Fruit fly (Drosophila melanogaster): ENCODE measurements around the gene HemK2.

Gene HemK2

dm6 chr2L:2749144-2749766 lies 10.2 kb downstream of the HemK2 start (continued):
- TF ChIP-seq vri (GFP tag; optimal IDR thresholded peaks at IDR 0.05): no peak
- no peak for TF ChIP-seq spab (GFP tag; optimal IDR thresholded peaks at IDR 0.05)
- TF ChIP-seq Ets96B (tag; optimal IDR thresholded peaks at IDR 0.05): no peak
- TF ChIP-seq CG7368 (GFP tag; optimal IDR thresholded peaks at IDR 0.05): peak; percentile 52
- peak; percentile 31 for TF ChIP-seq CG3919 (GFP tag; optimal IDR thresholded peaks at IDR 0.05)
- TF ChIP-seq Hr38 (GFP tag; optimal IDR thresholded peaks at IDR 0.05): no peak
- no peak for TF ChIP-seq Eip93F (GFP tag; optimal IDR thresholded peaks at IDR 0.05)
- TF ChIP-seq fd85E (GFP tag; optimal IDR thresholded peaks at IDR 0.05): no peak
- TF ChIP-seq dac (GFP tag; optimal IDR thresholded peaks at IDR 0.05): no peak
- TF ChIP-seq salr (GFP tag; optimal IDR thresholded peaks at IDR 0.05): no peak
- TF ChIP-seq cyc (GFP tag; optimal IDR thresholded peaks at IDR 0.05): no peak
- no peak for TF ChIP-seq CG8319 (GFP tag; optimal IDR thresholded peaks at IDR 0.05)
- peak; percentile 5 for TF ChIP-seq lz (GFP tag; optimal IDR thresholded peaks at IDR 0.05)
- TF ChIP-seq CG8632 (GFP tag; optimal IDR thresholded peaks at IDR 0.05): no peak
- no peak for TF ChIP-seq Smox (GFP tag; optimal IDR thresholded peaks at IDR 0.05)
- no peak for TF ChIP-seq CG31627 (GFP tag; optimal IDR thresholded peaks at IDR 0.05)

dm6 chr2L:2748480-2749143 lies 10.9 kb downstream of the HemK2 start:
- TF ChIP-seq Sox102F (GFP tag; optimal IDR thresholded peaks at IDR 0.05): no peak
- TF ChIP-seq Ets96B (tag; optimal IDR thresholded peaks at IDR 0.05): peak; percentile 79
- peak; percentile 77 for TF ChIP-seq CG10669 (GFP tag; optimal IDR thresholded peaks at IDR 0.05)
- TF ChIP-seq Eip75B (GFP tag; optimal IDR thresholded peaks at IDR 0.05): no peak
- TF ChIP-seq CG8319 (GFP tag; optimal IDR thresholded peaks at IDR 0.05): peak; percentile 82
- peak; percentile 76 for TF ChIP-seq CG1621 (tag; optimal IDR thresholded peaks at IDR 0.05)
- no peak for TF ChIP-seq Eip93F (GFP tag; optimal IDR thresholded peaks at IDR 0.05)
- TF ChIP-seq Sox14 (GFP tag; optimal IDR thresholded peaks at IDR 0.05): peak; percentile 88
- TF ChIP-seq acj6 (GFP tag; optimal IDR thresholded peaks at IDR 0.05): peak; percentile 80
- TF ChIP-seq CG11762 (GFP tag; optimal IDR thresholded peaks at IDR 0.05; ENCODE audit: insufficient read depth): peak; percentile 77
- peak; percentile 88 for TF ChIP-seq CG8119 (GFP tag; IDR thresholded peaks at IDR 0.05)
- TF ChIP-seq topi (GFP tag; optimal IDR thresholded peaks at IDR 0.05): peak; percentile 87
- TF ChIP-seq CG9139 (GFP tag; optimal IDR thresholded peaks at IDR 0.05): no peak
- TF ChIP-seq achi (GFP tag; optimal IDR thresholded peaks at IDR 0.05): peak; percentile 86
- no peak for TF ChIP-seq fd85E (GFP tag; optimal IDR thresholded peaks at IDR 0.05)
- no peak for TF ChIP-seq Met (GFP tag; optimal IDR thresholded peaks at IDR 0.05)
- TF ChIP-seq spab (GFP tag; optimal IDR thresholded peaks at IDR 0.05): no peak
- peak; percentile 89 for TF ChIP-seq CG8632 (GFP tag; optimal IDR thresholded peaks at IDR 0.05)
- TF ChIP-seq CG10631 (GFP tag; optimal IDR thresholded peaks at IDR 0.05): peak; percentile 91
- TF ChIP-seq ss (GFP tag; optimal IDR thresholded peaks at IDR 0.05): peak in 1 of 2 experiments; percentile 87
- no peak for TF ChIP-seq pdm3 (GFP tag; optimal IDR thresholded peaks at IDR 0.05)
- TF ChIP-seq fd59A (GFP tag; optimal IDR thresholded peaks at IDR 0.05): peak; percentile 68
- TF ChIP-seq Lpt (GFP tag; optimal IDR thresholded peaks at IDR 0.05): peak; percentile 77
- peak; percentile 85 for TF ChIP-seq CG34406 (GFP tag; optimal IDR thresholded peaks at IDR 0.05)
- TF ChIP-seq CG11902 (GFP tag; optimal IDR thresholded peaks at IDR 0.05): peak; percentile 81
- peak; percentile 97 for TF ChIP-seq svp (GFP tag)
- no peak for TF ChIP-seq dac (GFP tag; optimal IDR thresholded peaks at IDR 0.05)
- peak; percentile 17 to 73 for TF ChIP-seq salr (GFP tag; optimal IDR thresholded peaks at IDR 0.05)
- TF ChIP-seq CG16779 (tag; optimal IDR thresholded peaks at IDR 0.05): no peak
- TF ChIP-seq CG11294 (GFP tag; IDR thresholded peaks at IDR 0.05): peak; percentile 70
- no peak for TF ChIP-seq Smox (GFP tag; optimal IDR thresholded peaks at IDR 0.05)
- TF ChIP-seq Ets21C (GFP tag; optimal IDR thresholded peaks at IDR 0.05): no peak
- peak; percentile 85 for TF ChIP-seq CG31627 (GFP tag; optimal IDR thresholded peaks at IDR 0.05)
- peak; percentile 82 for TF ChIP-seq Blimp-1 (GFP tag; optimal IDR thresholded peaks at IDR 0.05)
- peak; percentile 93 for TF ChIP-seq Eip78C (GFP tag)
- TF ChIP-seq CG7368 (GFP tag; optimal IDR thresholded peaks at IDR 0.05): peak; percentile 78
- peak; percentile 88; the same call in 1 of the 2 replicates for TF ChIP-seq CG15336 (GFP tag; IDR thresholded peaks at IDR 0.05)
- TF ChIP-seq CG6163 (GFP tag; IDR thresholded peaks at IDR 0.05): peak; percentile 81
- peak; percentile 85 for TF ChIP-seq eg (GFP tag; IDR thresholded peaks at IDR 0.05)
- TF ChIP-seq CG6854 (GFP tag; optimal IDR thresholded peaks at IDR 0.05): peak; percentile 72
- TF ChIP-seq lz (GFP tag; optimal IDR thresholded peaks at IDR 0.05): peak; percentile 87
- peak; percentile 85 for TF ChIP-seq cyc (GFP tag; optimal IDR thresholded peaks at IDR 0.05)
- TF ChIP-seq dsx (GFP tag; optimal IDR thresholded peaks at IDR 0.05; ENCODE audit: poor library complexity, severe bottlenecking): peak; percentile 78

Data from whole organism, prepupa.